Fruit fly (Drosophila melanogaster) whole organism, prepupa: Measurements from ENCODE around the gene CG34328.

Experiments used
- Blimp-1 ChIP-seq: fragments of 200-800 bp; sonication (Bioruptor generic); optimal IDR thresholded peaks from 3 replicates; lab custom pipeline; 2017; ENCODE audit warnings: missing biosample characterization, missing genetic modification characterization, mild to moderate bottlenecking, moderate library complexity, missing genetic modification reagents
- CG10631 ChIP-seq: fragments of 200-800 bp; sonication (Bioruptor generic); optimal IDR thresholded peaks from 2 replicates; lab custom pipeline; 2016; ENCODE audit warnings: missing biosample characterization, missing genetic modification characterization
- CG11294 ChIP-seq: fragments of 200-800 bp; sonication (Bioruptor generic); IDR thresholded peaks from 2 replicates; pipeline ENCODE4 v1.3.6; 2022; ENCODE audit warnings: missing biosample characterization, missing genetic modification characterization
- CG11762 ChIP-seq: fragments of 200-800 bp; sonication (Bioruptor generic); optimal IDR thresholded peaks from 3 replicates; lab custom pipeline; 2016; ENCODE audit warnings: missing biosample characterization, missing genetic modification characterization; ENCODE audit not compliant: insufficient read depth
- CG11902 ChIP-seq: fragments of 200-800 bp; sonication (Bioruptor generic); optimal IDR thresholded peaks from 3 replicates; lab custom pipeline; 2016; ENCODE audit warnings: missing biosample characterization, missing genetic modification characterization
- CG1621 ChIP-seq: fragments of 200-800 bp; sonication (Bioruptor generic); optimal IDR thresholded peaks from 3 replicates; lab custom pipeline; 2018; ENCODE audit warnings: missing biosample characterization, mild to moderate bottlenecking, missing genetic modification characterization
- CG16779 ChIP-seq: fragments of 200-800 bp; sonication (Bioruptor generic); optimal IDR thresholded peaks from 3 replicates; lab custom pipeline; 2017; ENCODE audit warnings: missing biosample characterization, mild to moderate bottlenecking, missing genetic modification characterization
- CG31627 ChIP-seq: fragments of 200-800 bp; sonication (Bioruptor generic); optimal IDR thresholded peaks from 3 replicates; lab custom pipeline; 2016; ENCODE audit warnings: missing biosample characterization, missing genetic modification characterization
- CG32006 ChIP-seq: fragments of 200-800 bp; sonication (Bioruptor generic); optimal IDR thresholded peaks from 3 replicates; lab custom pipeline; 2017; ENCODE audit warnings: missing biosample characterization, mild to moderate bottlenecking, missing genetic modification characterization
- CG34406 ChIP-seq: fragments of 200-800 bp; sonication (Bioruptor generic); optimal IDR thresholded peaks from 3 replicates; lab custom pipeline; 2016; ENCODE audit warnings: missing biosample characterization, missing genetic modification characterization
- CG3919 ChIP-seq: fragments of 200-800 bp; sonication (Bioruptor generic); optimal IDR thresholded peaks from 3 replicates; lab custom pipeline; 2016; ENCODE audit warnings: missing biosample characterization, missing genetic modification characterization
- CG4318 ChIP-seq: fragments of 200-800 bp; sonication (Bioruptor generic); optimal IDR thresholded peaks from 3 replicates; lab custom pipeline; 2017; ENCODE audit warnings: missing biosample characterization, mild to moderate bottlenecking, missing genetic modification characterization
- CG6163 ChIP-seq: fragments of 200-800 bp; sonication (Bioruptor generic); IDR thresholded peaks from 3 replicates; pipeline ENCODE4 v1.3.6; 2022; ENCODE audit warnings: missing biosample characterization, missing genetic modification characterization
- CG6276 ChIP-seq: fragments of 200-800 bp; sonication (Bioruptor generic); optimal IDR thresholded peaks from 2 replicates; lab custom pipeline; 2017; ENCODE audit warnings: missing biosample characterization, mild to moderate bottlenecking, missing genetic modification characterization
- CG6808 ChIP-seq: fragments of 200-800 bp; sonication (Bioruptor generic); optimal IDR thresholded peaks from 3 replicates; lab custom pipeline; 2017; ENCODE audit warnings: missing biosample characterization, missing genetic modification characterization, mild to moderate bottlenecking, moderate library complexity, missing genetic modification reagents
- CG6854 ChIP-seq: fragments of 200-800 bp; sonication (Bioruptor generic); optimal IDR thresholded peaks from 2 replicates; lab custom pipeline; 2017; ENCODE audit warnings: missing biosample characterization, mild to moderate bottlenecking, missing genetic modification characterization
- CG7368 ChIP-seq: fragments of 200-800 bp; sonication (Bioruptor generic); optimal IDR thresholded peaks from 3 replicates; lab custom pipeline; 2016; ENCODE audit warnings: missing biosample characterization, missing genetic modification characterization
- CG8119 ChIP-seq: fragments of 200-800 bp; sonication (Bioruptor generic); IDR thresholded peaks from 3 replicates; pipeline ENCODE4 v1.3.6; 2022; ENCODE audit warnings: missing biosample characterization, missing genetic modification characterization
- CG8632 ChIP-seq: fragments of 200-800 bp; sonication (Bioruptor generic); optimal IDR thresholded peaks from 3 replicates; lab custom pipeline; 2016; ENCODE audit warnings: missing biosample characterization, missing genetic modification characterization
- Eip75B ChIP-seq: fragments of 200-800 bp; sonication (Bioruptor generic); optimal IDR thresholded peaks from 3 replicates; lab custom pipeline; 2016; ENCODE audit warnings: missing biosample characterization, missing genetic modification characterization
- Eip78C ChIP-seq: fragments of 200-800 bp; sonication (Bioruptor generic); peaks from one replicate; lab custom pipeline; 2016; ENCODE audit warnings: missing biosample characterization, missing genetic modification characterization
- Ets21C ChIP-seq: fragments of 200-800 bp; sonication (Bioruptor generic); optimal IDR thresholded peaks from 3 replicates; lab custom pipeline; 2016; ENCODE audit warnings: missing biosample characterization, missing genetic modification characterization
- Ets96B ChIP-seq: fragments of 200-800 bp; optimal IDR thresholded peaks from 2 replicates; lab custom pipeline; 2019; ENCODE audit warnings: missing biosample characterization, mild to moderate bottlenecking, missing genetic modification characterization, moderate library complexity
- Hr38 ChIP-seq: sonication (Bioruptor generic); optimal IDR thresholded peaks from 2 replicates; lab custom pipeline; 2016; ENCODE audit warnings: missing biosample characterization, missing genetic modification characterization
- Hr39 ChIP-seq: fragments of 200-800 bp; sonication (Bioruptor generic); optimal IDR thresholded peaks from 2 replicates; lab custom pipeline; 2016; ENCODE audit warnings: missing biosample characterization, missing genetic modification characterization
- Hr4 ChIP-seq: fragments of 200-800 bp; sonication (Bioruptor generic); optimal IDR thresholded peaks from 3 replicates; lab custom pipeline; 2016; ENCODE audit warnings: missing biosample characterization, missing genetic modification characterization
- Lpt ChIP-seq: fragments of 200-800 bp; sonication (Bioruptor generic); optimal IDR thresholded peaks from 3 replicates; lab custom pipeline; 2016; ENCODE audit warnings: missing biosample characterization, missing genetic modification characterization
- Met ChIP-seq: fragments of 200-800 bp; sonication (Bioruptor generic); optimal IDR thresholded peaks from 3 replicates; lab custom pipeline; 2016; ENCODE audit warnings: missing biosample characterization, missing genetic modification characterization
- OdsH ChIP-seq: fragments of 200-800 bp; sonication (Bioruptor generic); optimal IDR thresholded peaks from 3 replicates; lab custom pipeline; 2016; ENCODE audit warnings: missing biosample characterization, missing genetic modification characterization
- Smox ChIP-seq: fragments of 200-800 bp; sonication (Bioruptor generic); optimal IDR thresholded peaks from 3 replicates; lab custom pipeline; 2016; ENCODE audit warnings: missing biosample characterization, missing genetic modification characterization
- Sox14 ChIP-seq: fragments of 200-800 bp; sonication (Bioruptor generic); optimal IDR thresholded peaks from 3 replicates; lab custom pipeline; 2016; ENCODE audit warnings: missing biosample characterization, missing genetic modification characterization
- Sox15 ChIP-seq: fragments of 200-800 bp; sonication (Bioruptor generic); optimal IDR thresholded peaks from 3 replicates; lab custom pipeline; 2016; ENCODE audit warnings: missing biosample characterization, missing genetic modification characterization
- achi ChIP-seq: fragments of 200-800 bp; sonication (Bioruptor generic); optimal IDR thresholded peaks from 3 replicates; lab custom pipeline; 2016; ENCODE audit warnings: missing biosample characterization, missing genetic modification characterization
- acj6 ChIP-seq: fragments of 200-800 bp; sonication (Bioruptor generic); optimal IDR thresholded peaks from 3 replicates; lab custom pipeline; 2016; ENCODE audit warnings: missing biosample characterization, missing genetic modification characterization
- dac ChIP-seq: fragments of 200-800 bp; sonication (Bioruptor generic); optimal IDR thresholded peaks from 2 replicates; lab custom pipeline; 2017; ENCODE audit warnings: missing biosample characterization, mild to moderate bottlenecking, missing genetic modification characterization
- dsx ChIP-seq: fragments of 200-800 bp; optimal IDR thresholded peaks from 3 replicates; lab custom pipeline; 2019; ENCODE audit warnings: missing biosample characterization, mild to moderate bottlenecking, missing genetic modification characterization, moderate library complexity; ENCODE audit not compliant: poor library complexity, severe bottlenecking
- eg ChIP-seq: fragments of 200-800 bp; sonication (Bioruptor generic); IDR thresholded peaks from 3 replicates; pipeline ENCODE4 v1.3.6; 2022; ENCODE audit warnings: missing biosample characterization, missing genetic modification characterization
- esn ChIP-seq: fragments of 200-800 bp; sonication (Bioruptor generic); optimal IDR thresholded peaks from 2 replicates; lab custom pipeline; 2016; ENCODE audit warnings: missing biosample characterization, mild to moderate bottlenecking, missing genetic modification characterization, moderate library complexity
- fd85E ChIP-seq: fragments of 200-800 bp; sonication (Bioruptor generic); optimal IDR thresholded peaks from 3 replicates; lab custom pipeline; 2016; ENCODE audit warnings: missing biosample characterization, missing genetic modification characterization
- fkh ChIP-seq: fragments of 200-800 bp; sonication (Bioruptor generic); optimal IDR thresholded peaks from 3 replicates; lab custom pipeline; 2017; ENCODE audit warnings: missing biosample characterization, mild to moderate bottlenecking, missing genetic modification characterization, moderate library complexity
- lz ChIP-seq: fragments of 200-800 bp; sonication (Bioruptor generic); optimal IDR thresholded peaks from 3 replicates; lab custom pipeline; 2016; ENCODE audit warnings: missing biosample characterization, missing genetic modification characterization
- net ChIP-seq: fragments of 200-800 bp; sonication (Bioruptor generic); optimal IDR thresholded peaks from 3 replicates; lab custom pipeline; 2016; ENCODE audit warnings: missing biosample characterization, missing genetic modification characterization
- pdm3 ChIP-seq: fragments of 200-800 bp; sonication (Bioruptor generic); optimal IDR thresholded peaks from 3 replicates; lab custom pipeline; 2016; ENCODE audit warnings: missing biosample characterization, missing genetic modification characterization
- spab ChIP-seq: fragments of 200-800 bp; sonication (Bioruptor generic); optimal IDR thresholded peaks from 2 replicates; lab custom pipeline; 2017; ENCODE audit warnings: missing biosample characterization, mild to moderate bottlenecking, missing genetic modification characterization, missing genetic modification reagents
- ss ChIP-seq, 2 experiments: fragments of 200-800 bp; sonication (Bioruptor generic); optimal IDR thresholded peaks; 2 replicates in 1 of 2; 3 replicates in 1 of 2; lab custom pipeline; 2017 to 2018; ENCODE audit warnings: mild to moderate bottlenecking in 2 of 2, missing biosample characterization in 2 of 2, missing genetic modification characterization in 2 of 2, moderate library complexity in 1 of 2
- svp ChIP-seq: fragments of 200-800 bp; sonication (Bioruptor generic); peaks from one replicate; lab custom pipeline; 2016; ENCODE audit warnings: missing biosample characterization, missing genetic modification characterization
- topi ChIP-seq: fragments of 200-800 bp; sonication (Bioruptor generic); optimal IDR thresholded peaks from 3 replicates; lab custom pipeline; 2016; ENCODE audit warnings: missing biosample characterization, missing genetic modification characterization
- vri ChIP-seq: fragments of 200-800 bp; sonication (Bioruptor generic); optimal IDR thresholded peaks from 3 replicates; lab custom pipeline; 2016; ENCODE audit warnings: missing biosample characterization, mild to moderate bottlenecking, missing genetic modification characterization

The CG34328 gene

dm6 chrX:18405567-18406059 lies 5.7 kb upstream of the CG34328 start (continued):
- TF ChIP-seq CG1621 (tag; lab: Kevin White, UChicago) (no peak), CG16779 (tag; lab: Kevin White, UChicago) (peak; percentile 26), CG4318 (GFP tag; lab: Kevin White, UChicago) (peak; percentile 78), CG7368 (GFP tag; lab: Kevin White, UChicago) (no peak), Hr39 (GFP tag; lab: Kevin White, UChicago) (peak; percentile 3), dsx (GFP tag; lab: Kevin White, UChicago) (no peak), Eip75B (GFP tag; lab: Kevin White, UChicago) (peak; percentile 1), CG6163 (GFP tag; lab: Robert Waterston, UW) (peak; percentile 55; the same call in 1 of the 3 replicates), dac (peak; percentile 55), Sox15 (GFP tag; lab: Kevin White, UChicago) (no peak), fkh (GFP tag; lab: Kevin White, UChicago) (no peak), CG6854 (no peak), OdsH (peak; percentile 48), ss (GFP tag; optimal IDR thresholded peaks at IDR 0.05; lab: Kevin White, UChicago) (no peak), CG11762 (GFP tag; lab: Kevin White, UChicago) (peak; percentile 25), Ets21C (GFP tag; lab: Kevin White, UChicago) (no peak), CG6276 (GFP tag; lab: Kevin White, UChicago) (peak; percentile 72), Sox14 (GFP tag; lab: Kevin White, UChicago) (peak; percentile 36), CG8632 (peak; percentile 11), Smox (no peak), net (GFP tag; lab: Kevin White, UChicago) (peak; percentile 45), CG34406 (GFP tag; lab: Kevin White, UChicago) (no peak), topi (peak; percentile 2), fd85E (no peak), CG32006 (GFP tag; lab: Kevin White, UChicago) (peak; percentile 85), Hr4 (GFP tag; lab: Kevin White, UChicago) (peak; percentile 78), CG11294 (peak; percentile 22; the same call in 1 of the 2 replicates), esn (GFP tag; lab: Kevin White, UChicago) (peak; percentile 5), CG11902 (GFP tag; lab: Kevin White, UChicago) (no peak), achi (GFP tag; lab: Kevin White, UChicago) (peak; percentile 26), CG6808 (GFP tag; lab: Kevin White, UChicago) (no peak), svp (GFP tag; lab: Kevin White, UChicago) (peak; percentile 41), CG31627 (GFP tag; lab: Kevin White, UChicago) (no peak), Lpt (GFP tag; lab: Kevin White, UChicago) (peak; percentile 64), Ets96B (tag; lab: Kevin White, UChicago) (peak; percentile 33), spab (GFP tag; lab: Kevin White, UChicago) (peak; percentile 5), CG10631 (GFP tag; lab: Kevin White, UChicago) (peak; percentile 31), vri (GFP tag; lab: Kevin White, UChicago) (no peak), CG3919 (GFP tag; lab: Kevin White, UChicago) (peak; percentile 19), Met (GFP tag; lab: Kevin White, UChicago) (peak; percentile 16)
- TF ChIP-seq, all 60 proteins: peak for 37

DNA sequence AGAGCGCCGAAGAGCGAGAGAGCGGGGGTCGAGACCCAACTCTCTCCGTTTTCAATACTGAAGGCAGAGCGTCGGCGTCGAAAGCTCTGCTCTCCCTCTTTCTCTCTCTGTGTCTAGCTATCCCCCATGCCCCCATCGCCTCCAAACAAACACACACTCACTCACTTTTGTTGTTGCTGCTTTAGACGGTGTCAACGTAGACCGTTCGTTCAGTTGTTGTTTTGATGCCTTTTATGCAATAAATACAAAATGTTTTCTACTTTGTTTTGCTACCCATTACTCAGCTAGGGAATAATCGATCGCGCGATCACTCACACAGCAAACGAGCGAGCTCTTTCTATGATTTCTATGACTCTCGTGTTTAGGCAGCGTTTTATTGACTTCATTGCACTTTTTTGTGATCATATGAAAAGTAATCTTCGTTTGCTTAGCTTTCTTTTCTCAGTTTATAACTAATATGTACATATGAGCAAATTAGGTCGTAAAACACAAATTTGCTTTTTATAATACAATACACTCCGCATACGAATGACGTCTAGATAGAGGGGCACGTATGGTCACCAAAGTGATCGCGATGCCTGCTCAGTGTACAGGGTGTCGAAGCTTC lies 4.9 kb upstream of the CG34328 start:
- TF ChIP-seq Smox (no peak), Blimp-1 (GFP tag; lab: Kevin White, UChicago) (no peak), CG4318 (GFP tag; lab: Kevin White, UChicago) (peak; percentile 60), Lpt (GFP tag; lab: Kevin White, UChicago) (no peak), Eip78C (GFP tag; lab: Kevin White, UChicago) (peak; percentile 84), CG8632 (no peak), topi (no peak), CG10631 (GFP tag; lab: Kevin White, UChicago) (peak; percentile 5), fkh (GFP tag; lab: Kevin White, UChicago) (peak; percentile 59), CG3919 (GFP tag; lab: Kevin White, UChicago) (no peak), acj6 (GFP tag; lab: Kevin White, UChicago) (no peak), CG1621 (tag; lab: Kevin White, UChicago) (no peak), eg (GFP tag; lab: Robert Waterston, UW) (peak; percentile 43; the same call in 1 of the 3 replicates), lz (GFP tag; lab: Kevin White, UChicago) (peak; percentile 16), CG8119 (peak; percentile 14; the same call in 1 of the 3 replicates), CG11902 (GFP tag; lab: Kevin White, UChicago) (no peak), pdm3 (GFP tag; lab: Kevin White, UChicago) (no peak), CG6808 (GFP tag; lab: Kevin White, UChicago) (no peak), Eip75B (GFP tag; lab: Kevin White, UChicago) (peak; percentile 12), CG32006 (GFP tag; lab: Kevin White, UChicago) (peak; percentile 76), Hr38 (GFP tag; lab: Kevin White, UChicago) (no peak), CG7368 (GFP tag; lab: Kevin White, UChicago) (no peak), CG31627 (GFP tag; lab: Kevin White, UChicago) (no peak)
